Worm (Caenorhabditis elegans) whole organism, L4 larva: ENCODE results near the gene srx-14.

Source experiments
- ZK546.5 ChIP-seq, 2 experiments: sonication (generic microtip); optimal IDR thresholded peaks; 2 replicates each; lab custom pipeline; 2017; ENCODE audit warnings: missing biosample characterization in 2 of 2, missing genetic modification characterization in 2 of 2
- cey-2 ChIP-seq: sonication (generic microtip); optimal IDR thresholded peaks from 3 replicates; lab custom pipeline; 2017; ENCODE audit warnings: missing genetic modification characterization, mild to moderate bottlenecking, missing compliant biosample characterization, antibody characterized with exemption, borderline replicate concordance; ENCODE audit not compliant: insufficient read depth
- ctbp-1 ChIP-seq: fragments of 200-800 bp; sonication (Bioruptor generic); IDR thresholded peaks from 2 replicates; pipeline ENCODE4 v1.3.6; 2022; ENCODE audit warnings: missing genetic modification reagents, missing genetic modification characterization, missing compliant biosample characterization
- lin-29 ChIP-seq: fragments of 200-800 bp; sonication (Bioruptor generic); IDR thresholded peaks from 2 replicates; pipeline ENCODE4 v1.3.6; 2022; ENCODE audit warnings: missing genetic modification reagents, missing genetic modification characterization, missing compliant biosample characterization
- nhr-48 ChIP-seq: sonication (generic microtip); optimal IDR thresholded peaks from 2 replicates; lab custom pipeline; 2016; ENCODE audit warnings: mild to moderate bottlenecking, missing genetic modification characterization, missing compliant biosample characterization

DNA sequence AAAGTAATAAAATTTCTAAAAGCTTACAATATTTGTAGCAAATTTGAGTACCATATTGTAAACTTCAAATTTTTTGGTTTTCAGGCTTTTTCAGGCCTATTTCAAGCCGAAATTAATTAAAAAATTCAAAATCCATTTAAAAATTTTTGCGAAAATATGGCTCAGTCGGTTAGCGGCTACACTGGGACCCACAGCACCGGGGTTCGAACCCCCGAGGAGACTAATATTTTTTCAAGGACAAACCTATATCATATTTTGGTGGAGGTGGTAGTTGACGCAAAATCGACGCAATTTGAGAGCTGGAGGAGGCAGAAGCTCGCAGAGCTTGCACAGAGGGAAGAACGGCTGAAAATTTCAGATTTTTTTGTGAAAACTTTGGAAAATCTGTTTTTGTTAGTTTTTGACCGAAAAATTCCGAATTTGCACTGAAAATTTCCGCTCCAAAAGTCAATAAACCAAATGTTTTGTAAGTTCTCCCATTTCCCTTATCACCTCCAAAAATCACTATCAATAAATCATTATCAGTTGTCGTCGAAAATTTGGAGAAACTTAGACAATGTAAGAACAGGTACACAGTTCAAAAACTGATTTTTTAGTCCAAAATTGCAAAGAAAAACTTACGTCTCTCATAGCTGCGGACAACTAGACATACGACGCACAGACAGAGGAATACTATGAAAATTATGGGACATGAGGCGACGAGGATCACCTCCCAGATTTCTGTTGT lies 35.0 kb upstream of the srx-14 start:
- no peak for TF ChIP-seq lin-29 (GFP tag; lab: Robert Waterston, UW)
- no peak for TF ChIP-seq ctbp-1 (GFP tag; lab: Robert Waterston, UW)
- TF ChIP-seq cey-2 = no peak
- TF ChIP-seq nhr-48 (tag; lab: Kevin White, UChicago) = no peak
- TF ChIP-seq ZK546.5 (tag; optimal IDR thresholded peaks at IDR 0.05; lab: Kevin White, UChicago) = no peak
